Worm (Caenorhabditis elegans): ENCODE results near the gene C10C5.5.

C10C5.5 gene

ce11 chrIV:9403761-9404420 is 22.7 kb downstream of the C10C5.5 start (continued):
- TF ChIP-seq ztf-1 (GFP tag; conservative IDR thresholded peaks at IDR 0.05) = no peak
- TF ChIP-seq C34F6.9 (tag; optimal IDR thresholded peaks at IDR 0.05) = peak; percentile 14

ce11 chrIV:9408004-9408403 is 26.8 kb downstream of the C10C5.5 start, which contains the start of gene F56D5.5:
Gene F56D5.5, minus strand, starts transcription at chrIV:9408104.
- TF ChIP-seq mab-5 (tag; optimal IDR thresholded peaks at IDR 0.05) = no peak
- TF ChIP-seq mbf-1 (tag; optimal IDR thresholded peaks at IDR 0.05) = no peak
- no peak for TF ChIP-seq ztf-1 (GFP tag; conservative IDR thresholded peaks at IDR 0.05)
- TF ChIP-seq unc-39 (tag; optimal IDR thresholded peaks at IDR 0.05) = no peak

- no peak for TF ChIP-seq nhr-11 (tag; optimal IDR thresholded peaks at IDR 0.05)
- TF ChIP-seq alr-1 (tag; optimal IDR thresholded peaks at IDR 0.05) = no peak
- no peak for TF ChIP-seq sma-9 (GFP tag; optimal IDR thresholded peaks at IDR 0.05)
- TF ChIP-seq sma-9 (tag; optimal IDR thresholded peaks at IDR 0.05) = no peak
- TF ChIP-seq mbf-1 (tag; optimal IDR thresholded peaks at IDR 0.05) = no peak
- TF ChIP-seq unc-55 (GFP tag; optimal IDR thresholded peaks at IDR 0.05) = no peak
- no peak for TF ChIP-seq elt-3 (tag; optimal IDR thresholded peaks at IDR 0.05)
- no peak for TF ChIP-seq ceh-82 (tag; optimal IDR thresholded peaks at IDR 0.05)
- no peak for TF ChIP-seq snpc-4 (tag; optimal IDR thresholded peaks at IDR 0.05)
- no peak for TF ChIP-seq nhr-25 (tag; optimal IDR thresholded peaks at IDR 0.05)
- TF ChIP-seq ztf-11 (tag; optimal IDR thresholded peaks at IDR 0.05) = no peak
- no peak for TF ChIP-seq peb-1 (tag; optimal IDR thresholded peaks at IDR 0.05)
- no peak for TF ChIP-seq lin-11 (tag; optimal IDR thresholded peaks at IDR 0.05)
- no peak for TF ChIP-seq nhr-129 (tag; optimal IDR thresholded peaks at IDR 0.05)
- TF ChIP-seq fos-1 (tag; optimal IDR thresholded peaks at IDR 0.05) = no peak
- TF ChIP-seq ZK546.5 (tag; optimal IDR thresholded peaks at IDR 0.05) = no peak
- TF ChIP-seq nhr-23 (tag; optimal IDR thresholded peaks at IDR 0.05) = no peak
- TF ChIP-seq mab-5 (tag; optimal IDR thresholded peaks at IDR 0.05) = no peak
- TF ChIP-seq sma-3 (GFP tag; optimal IDR thresholded peaks at IDR 0.05) = no peak
- TF ChIP-seq skn-1 (tag; optimal IDR thresholded peaks at IDR 0.05) = no peak
Measured at ce11 chrIV:9422408-9422807, 41.2 kb downstream of the C10C5.5 start, which contains the start of gene F56D5.9. Gene F56D5.9, minus strand, starts transcription at chrIV:9422508.

DNA sequence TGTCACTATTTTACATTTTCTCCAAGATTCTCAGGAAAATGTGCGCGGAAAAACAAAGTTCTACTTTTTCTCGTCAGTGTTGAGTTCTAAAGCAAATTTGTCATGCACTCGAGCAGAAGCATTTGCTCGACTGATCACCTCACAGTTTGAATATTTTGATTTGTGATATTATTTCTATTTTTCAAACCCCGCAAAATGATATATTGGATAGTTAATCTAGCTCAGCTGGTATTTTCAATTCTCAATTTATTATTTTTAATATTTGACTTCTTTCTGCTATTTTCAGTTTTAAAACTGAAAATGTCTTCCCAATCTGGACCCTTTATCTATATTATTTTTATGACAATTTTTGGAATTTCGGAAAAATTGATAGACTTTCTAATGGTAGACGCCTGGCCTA is 41.9 kb downstream of the C10C5.5 start, which contains the start of gene srxa-2:
Gene srxa-2 (plus strand): TSS at position 301 of the 400 bp plus-strand sequence.
- TF ChIP-seq ztf-4 (tag; optimal IDR thresholded peaks at IDR 0.05) (no peak), nhr-21 (tag; optimal IDR thresholded peaks at IDR 0.05) (no peak), zag-1 (tag; optimal IDR thresholded peaks at IDR 0.05) (no peak), unc-55 (GFP tag; optimal IDR thresholded peaks at IDR 0.05) (no peak), nhr-23 (tag; optimal IDR thresholded peaks at IDR 0.05) (no peak), blmp-1 (tag; optimal IDR thresholded peaks at IDR 0.05; ENCODE audit: insufficient read depth) (no peak)

DNA sequence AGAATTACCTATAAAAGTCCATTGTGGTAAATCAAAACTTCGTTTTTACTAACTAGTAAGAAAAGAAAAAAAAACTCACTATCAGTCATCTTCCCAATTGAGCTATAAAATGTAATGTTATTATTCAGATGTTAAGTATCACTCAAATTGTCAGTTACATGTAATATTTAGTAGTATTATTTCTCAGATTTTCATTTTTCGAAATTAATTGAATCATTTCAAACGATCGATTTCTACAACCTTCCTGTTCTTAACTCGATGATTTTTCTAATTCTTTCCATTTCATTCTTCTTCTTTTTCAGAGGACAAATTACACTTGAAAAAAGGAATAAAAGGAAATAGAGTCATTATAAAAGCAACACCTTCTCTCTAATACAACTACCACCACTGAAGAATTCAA is 46.7 kb downstream of the C10C5.5 start, which contains the start of gene F59B8.1:
Gene F59B8.1 (plus strand): TSS at position 301 of the 400 bp plus-strand sequence.
- TF ChIP-seq mbf-1 (tag; optimal IDR thresholded peaks at IDR 0.05) = no peak
- TF ChIP-seq peb-1 (tag; optimal IDR thresholded peaks at IDR 0.05) = no peak
- no peak for TF ChIP-seq elt-3 (tag; optimal IDR thresholded peaks at IDR 0.05)

ce11 chrIV:9432327-9432726 is 51.1 kb downstream of the C10C5.5 start:
- TF ChIP-seq nhr-129 (tag; optimal IDR thresholded peaks at IDR 0.05) (no peak), mbf-1 (tag; optimal IDR thresholded peaks at IDR 0.05) (no peak), peb-1 (tag; optimal IDR thresholded peaks at IDR 0.05) (no peak)

All from whole organism, L2 larva.